Fruit fly (Drosophila melanogaster): ENCODE results near the gene Tps1.

- TF ChIP-seq psq (optimal IDR thresholded peaks at IDR 0.05) (no peak), ttk (optimal IDR thresholded peaks at IDR 0.05) (no peak)
Measured at dm6 chr2L:4416903-4417302, 28.8 kb downstream of the Tps1 start.

All from Kc167 (cell line).